Fruit fly (Drosophila melanogaster) S2 (cell line): ENCODE data around the gene CG12773.

ENCODE experiments used
- CG8478 ChIP-seq: fragments of >200 bp; optimal IDR thresholded peaks from 2 replicates; lab custom pipeline; 2018
- CTCF ChIP-seq, 2 experiments: fragments of >200 bp; optimal IDR thresholded peaks; 2 replicates each; lab custom pipeline; 2018

DNA sequence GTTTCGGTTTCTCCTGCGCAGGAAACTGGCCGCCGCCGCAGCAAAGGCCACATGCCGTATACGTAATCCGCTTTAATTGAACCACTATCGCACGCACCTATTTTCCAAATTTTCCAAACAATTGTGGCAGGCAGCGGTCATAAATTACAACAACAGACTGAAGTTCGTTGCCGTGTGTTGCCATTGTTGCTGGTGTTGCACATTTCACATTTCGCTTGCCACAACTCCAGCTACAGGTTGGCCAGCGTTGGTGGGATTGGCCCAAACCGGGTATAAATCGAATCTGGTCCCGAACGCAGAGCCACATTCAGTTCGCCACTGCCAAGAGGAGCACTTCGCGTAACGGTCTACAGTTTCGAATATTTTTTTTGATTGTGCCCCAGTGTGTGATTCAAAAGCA, 15.2 kb upstream of the CG12773 start, which contains the start of gene CG14770:
- no peak for TF ChIP-seq CG8478 (lab: Kevin White, UChicago)
- TF ChIP-seq CTCF (optimal IDR thresholded peaks at IDR 0.05; lab: Kevin White, UChicago) = no peak
